Worm (Caenorhabditis elegans) whole organism, L4 larva: Measurements from ENCODE around the gene jamp-1.
A peak's percentile ranks its signal among the peaks of the same experiment; 100 is the strongest.

Source experiments
- D1046.2 ChIP-seq: fragments of 200-800 bp; sonication (Bioruptor generic); IDR thresholded peaks from 2 replicates; pipeline ENCODE4 v1.3.6; 2022; ENCODE audit warnings: missing genetic modification characterization, missing compliant biosample characterization
- F44E2.7 ChIP-seq: fragments of 200-800 bp; sonication (Bioruptor generic); IDR thresholded peaks from 2 replicates; pipeline ENCODE4 v2.1.2; 2022; ENCODE audit warnings: missing genetic modification characterization, missing compliant biosample characterization
- F49E8.2 ChIP-seq: sonication (generic microtip); optimal IDR thresholded peaks from 2 replicates; lab custom pipeline; 2016; ENCODE audit warnings: missing compliant biosample characterization, mild to moderate bottlenecking, missing genetic modification characterization, borderline replicate concordance
- R02D3.7 ChIP-seq: fragments of 150-350 bp; sonication (generic microtip); optimal IDR thresholded peaks from 3 replicates; lab custom pipeline; 2014; ENCODE audit warnings: missing biosample characterization, missing genetic modification characterization
- T20F7.1 ChIP-seq: fragments of 200-800 bp; sonication (Bioruptor generic); optimal IDR thresholded peaks from 2 replicates; lab custom pipeline; 2018; ENCODE audit warnings: mild to moderate bottlenecking, missing genetic modification characterization, missing compliant biosample characterization
- Y105C5A.15 ChIP-seq: fragments of 200-800 bp; sonication (Bioruptor generic); IDR thresholded peaks from 2 replicates; pipeline ENCODE4 v1.3.6; 2022; ENCODE audit warnings: missing genetic modification characterization, missing compliant biosample characterization
- Y48G9A.11 ChIP-seq: fragments of 200-800 bp; sonication (Bioruptor generic); IDR thresholded peaks from 2 replicates; pipeline ENCODE4 v1.3.6; 2022; ENCODE audit warnings: missing genetic modification reagents, missing genetic modification characterization, missing compliant biosample characterization
- ZK546.5 ChIP-seq, 2 experiments: sonication (generic microtip); optimal IDR thresholded peaks; 2 replicates each; lab custom pipeline; 2017; ENCODE audit warnings: missing biosample characterization in 2 of 2, missing genetic modification characterization in 2 of 2
- arid-1 ChIP-seq: fragments of 200-800 bp; sonication (Bioruptor generic); conservative IDR thresholded peaks from 2 replicates; pipeline ENCODE4 v1.3.6; 2022; ENCODE audit warnings: missing genetic modification reagents, missing genetic modification characterization, missing compliant biosample characterization
- ceh-20 ChIP-seq: fragments of 200-800 bp; sonication (Bioruptor generic); IDR thresholded peaks from 2 replicates; pipeline ENCODE4 v1.3.6; 2022; ENCODE audit warnings: missing genetic modification reagents, missing genetic modification characterization, missing compliant biosample characterization
- ceh-28 ChIP-seq: fragments of 150-350 bp; optimal IDR thresholded peaks from 2 replicates; lab custom pipeline; 2014; ENCODE audit warnings: missing biosample characterization, missing genetic modification reagents, missing genetic modification characterization
- ceh-44 ChIP-seq: fragments of 200-800 bp; sonication (Bioruptor generic); IDR thresholded peaks from 2 replicates; pipeline ENCODE4 v1.3.6; 2022; ENCODE audit warnings: missing genetic modification reagents, missing genetic modification characterization, missing compliant biosample characterization
- ceh-62 ChIP-seq: sonication (generic microtip); optimal IDR thresholded peaks from 2 replicates; lab custom pipeline; 2017; ENCODE audit warnings: missing biosample characterization, missing genetic modification characterization
- cey-2 ChIP-seq: sonication (generic microtip); optimal IDR thresholded peaks from 3 replicates; lab custom pipeline; 2017; ENCODE audit warnings: missing genetic modification characterization, mild to moderate bottlenecking, missing compliant biosample characterization, antibody characterized with exemption, borderline replicate concordance; ENCODE audit not compliant: insufficient read depth
- ctbp-1 ChIP-seq: fragments of 200-800 bp; sonication (Bioruptor generic); IDR thresholded peaks from 2 replicates; pipeline ENCODE4 v1.3.6; 2022; ENCODE audit warnings: missing genetic modification reagents, missing genetic modification characterization, missing compliant biosample characterization
- daf-19 ChIP-seq: fragments of 200-800 bp; sonication (Bioruptor generic); conservative IDR thresholded peaks from 2 replicates; pipeline ENCODE4 v1.3.6; 2022; ENCODE audit warnings: missing genetic modification characterization, missing compliant biosample characterization
- dmd-6 ChIP-seq: fragments of 200-800 bp; sonication (Bioruptor generic); IDR thresholded peaks from 2 replicates; pipeline ENCODE4 v1.3.6; 2022; ENCODE audit warnings: missing genetic modification reagents, missing genetic modification characterization, missing compliant biosample characterization
- dmd-8 ChIP-seq: fragments of 200-800 bp; sonication (Bioruptor generic); IDR thresholded peaks from 2 replicates; pipeline ENCODE4 v1.3.6; 2022; ENCODE audit warnings: missing genetic modification characterization, missing compliant biosample characterization
- dmd-9 ChIP-seq: fragments of 200-800 bp; sonication (Bioruptor generic); IDR thresholded peaks from 2 replicates; pipeline ENCODE4 v1.3.6; 2022; ENCODE audit warnings: missing genetic modification reagents, missing genetic modification characterization, missing compliant biosample characterization
- dpl-1 ChIP-seq: fragments of 150-350 bp; optimal IDR thresholded peaks from 2 replicates; lab custom pipeline; 2014; ENCODE audit warnings: missing biosample characterization, missing genetic modification reagents, missing genetic modification characterization
- dve-1 ChIP-seq: sonication (generic microtip); optimal IDR thresholded peaks from 2 replicates; lab custom pipeline; 2017; ENCODE audit warnings: antibody characterized with exemption, mild to moderate bottlenecking, missing genetic modification characterization, missing compliant biosample characterization; ENCODE audit not compliant: insufficient read depth
- egl-43 ChIP-seq: fragments of 200-800 bp; sonication (Bioruptor generic); IDR thresholded peaks from 2 replicates; pipeline ENCODE4 v1.3.6; 2022; ENCODE audit warnings: missing genetic modification reagents, missing genetic modification characterization, missing compliant biosample characterization
- fkh-10 ChIP-seq: fragments of 150-350 bp; optimal IDR thresholded peaks from 2 replicates; lab custom pipeline; 2014; ENCODE audit warnings: missing biosample characterization, missing genetic modification reagents, missing genetic modification characterization
- hif-1 ChIP-seq, 2 experiments: sonication (generic microtip); optimal IDR thresholded peaks; 2 replicates each; lab custom pipeline; 2016 to 2017; ENCODE audit warnings: missing compliant biosample characterization in 2 of 2, missing genetic modification characterization in 2 of 2, missing genetic modification reagents in 2 of 2, missing genotype in 2 of 2, mild to moderate bottlenecking in 1 of 2
- hlh-11 ChIP-seq: fragments of 200-800 bp; sonication (Bioruptor generic); optimal IDR thresholded peaks from 2 replicates; lab custom pipeline; 2018; ENCODE audit warnings: mild to moderate bottlenecking, missing genetic modification characterization, missing compliant biosample characterization
- lim-7 ChIP-seq: fragments of 200-800 bp; sonication (Bioruptor generic); IDR thresholded peaks from 2 replicates; pipeline ENCODE4 v1.3.6; 2022; ENCODE audit warnings: missing genetic modification characterization, missing compliant biosample characterization
- lin-13 ChIP-seq: fragments of 150-350 bp; optimal IDR thresholded peaks from 2 replicates; lab custom pipeline; 2014; ENCODE audit warnings: missing biosample characterization, missing genetic modification reagents, missing genetic modification characterization
- lin-38 ChIP-seq: fragments of 200-800 bp; sonication (Bioruptor generic); IDR thresholded peaks from 2 replicates; pipeline ENCODE4 v1.3.6; 2022; ENCODE audit warnings: missing genetic modification reagents, missing genetic modification characterization, missing compliant biosample characterization
- lsy-2 ChIP-seq, 2 experiments: fragments of 150-350 bp in 1 of 2; sonication (generic microtip) in 1 of 2; optimal IDR thresholded peaks; 2 replicates each; lab custom pipeline; 2014 to 2017; ENCODE audit warnings: missing biosample characterization in 2 of 2, missing genetic modification characterization in 2 of 2
- madf-5 ChIP-seq, 2 experiments: fragments of 200-800 bp; sonication (Bioruptor generic); IDR thresholded peaks; 2 replicates each; pipeline ENCODE4 v1.3.6; 2022; ENCODE audit warnings: missing compliant biosample characterization in 2 of 2, missing genetic modification characterization in 2 of 2
- madf-9 ChIP-seq: fragments of 200-800 bp; sonication (Bioruptor generic); conservative IDR thresholded peaks from 2 replicates; pipeline ENCODE4 v1.3.6; 2022; ENCODE audit warnings: missing genetic modification reagents, missing genetic modification characterization, missing compliant biosample characterization
- mes-2 ChIP-seq: sonication (generic microtip); optimal IDR thresholded peaks from 2 replicates; lab custom pipeline; 2016; ENCODE audit warnings: missing genotype, mild to moderate bottlenecking, missing genetic modification characterization, missing compliant biosample characterization; ENCODE audit not compliant: poor library complexity, severe bottlenecking
- nhr-237 ChIP-seq: sonication (generic microtip); optimal IDR thresholded peaks from 2 replicates; lab custom pipeline; 2017; ENCODE audit warnings: missing biosample characterization, missing genetic modification characterization
- nhr-76 ChIP-seq: fragments of 150-350 bp; optimal IDR thresholded peaks from 2 replicates; lab custom pipeline; 2014; ENCODE audit warnings: missing biosample characterization, missing genetic modification characterization
- nhr-77 ChIP-seq: fragments of 150-350 bp; optimal IDR thresholded peaks from 2 replicates; lab custom pipeline; 2014; ENCODE audit warnings: missing biosample characterization, missing genetic modification characterization
- pha-4 ChIP-seq, 2 experiments: fragments of 150-350 bp in 1 of 2; fragments of 200-800 bp in 1 of 2; sonication (Bioruptor generic) in 1 of 2; IDR thresholded peaks in 1 of 2; optimal IDR thresholded peaks in 1 of 2; 2 replicates each; pipeline versions ENCODE4 v1.3.6 to Lab custom; 2014 to 2022; ENCODE audit warnings: missing genetic modification characterization in 2 of 2, missing genetic modification reagents in 2 of 2, missing biosample characterization in 1 of 2, missing compliant biosample characterization in 1 of 2
- skn-1 ChIP-seq: fragments of 150-350 bp; optimal IDR thresholded peaks from 2 replicates; lab custom pipeline; 2014; ENCODE audit warnings: missing biosample characterization, missing genetic modification characterization
- snpc-4 ChIP-seq: fragments of 150-350 bp; optimal IDR thresholded peaks from 2 replicates; lab custom pipeline; 2014; ENCODE audit warnings: missing biosample characterization, missing genetic modification characterization
- spr-1 ChIP-seq: sonication (generic microtip); optimal IDR thresholded peaks from 2 replicates; lab custom pipeline; 2016; ENCODE audit warnings: mild to moderate bottlenecking, missing genetic modification characterization, missing compliant biosample characterization
- spr-3 ChIP-seq: fragments of 200-800 bp; sonication (Bioruptor generic); optimal IDR thresholded peaks from 2 replicates; lab custom pipeline; 2018; ENCODE audit warnings: mild to moderate bottlenecking, missing genetic modification characterization, missing compliant biosample characterization
- tra-1 ChIP-seq: fragments of 200-800 bp; sonication (Bioruptor generic); IDR thresholded peaks from 2 replicates; pipeline ENCODE4 v1.3.6; 2022; ENCODE audit warnings: missing genetic modification reagents, missing genetic modification characterization, missing compliant biosample characterization
- unc-62 ChIP-seq, 3 experiments: fragments of 150-350 bp in 1 of 3; sonication (generic microtip); optimal IDR thresholded peaks in 2 of 3; peaks in 1 of 3; 1 replicate in 1 of 3; 2 replicates in 2 of 3; lab custom pipeline; 2014 to 2017; ENCODE audit warnings: missing biosample characterization in 3 of 3, missing genetic modification characterization in 3 of 3, missing genetic modification reagents in 3 of 3, missing genotype in 1 of 3
- vab-7 ChIP-seq: fragments of 200-800 bp; sonication (Bioruptor generic); IDR thresholded peaks from 2 replicates; pipeline ENCODE4 v1.3.6; 2022; ENCODE audit warnings: missing genetic modification reagents, missing genetic modification characterization, missing compliant biosample characterization
- zfp-2 ChIP-seq: sonication (generic microtip); optimal IDR thresholded peaks from 2 replicates; lab custom pipeline; 2016; ENCODE audit warnings: mild to moderate bottlenecking, missing genetic modification characterization, missing compliant biosample characterization
- zip-11 ChIP-seq: fragments of 200-800 bp; sonication (Bioruptor generic); IDR thresholded peaks from 2 replicates; pipeline ENCODE4 v1.3.6; 2022; ENCODE audit warnings: missing genetic modification characterization, missing compliant biosample characterization
- zip-2 ChIP-seq: fragments of 150-350 bp; optimal IDR thresholded peaks from 2 replicates; lab custom pipeline; 2014; ENCODE audit warnings: missing biosample characterization, missing genetic modification characterization
- ztf-7 ChIP-seq: fragments of 150-350 bp; optimal IDR thresholded peaks from 2 replicates; lab custom pipeline; 2014; ENCODE audit warnings: missing biosample characterization, missing genetic modification characterization

The jamp-1 gene

ce11 chrV:6043275-6044271 lies 7.5 kb downstream of the jamp-1 start, which contains the start of gene cpi-2 (continued):
- no peak for TF ChIP-seq egl-43 (GFP tag; lab: Robert Waterston, UW)
- peak; percentile 67 for TF ChIP-seq ceh-28 (tag; lab: Kevin White, UChicago)
- TF ChIP-seq hlh-11 (tag; lab: Kevin White, UChicago): peak; percentile 72
- no peak for TF ChIP-seq ZK546.5 (tag; optimal IDR thresholded peaks at IDR 0.05; lab: Kevin White, UChicago)
- peak; percentile 80 for TF ChIP-seq dpl-1 (GFP tag; lab: Kevin White, UChicago)
- TF ChIP-seq D1046.2 (GFP tag; lab: Robert Waterston, UW): no peak
- no peak for TF ChIP-seq snpc-4 (tag; lab: Kevin White, UChicago)
- no peak for TF ChIP-seq dmd-8
- peak; percentile 47 for TF ChIP-seq dmd-6 (GFP tag; lab: Robert Waterston, UW)
- TF ChIP-seq F49E8.2: no peak
- no peak for TF ChIP-seq pha-4 (GFP tag; IDR thresholded peaks at IDR 0.05; lab: Robert Waterston, UW)
- TF ChIP-seq pha-4 (tag; optimal IDR thresholded peaks at IDR 0.05; lab: Kevin White, UChicago): peak; percentile 67
- no peak for TF ChIP-seq ceh-62
- TF ChIP-seq skn-1 (tag; lab: Kevin White, UChicago): no peak
- peak in 1 of 2 experiments; percentile 49 for TF ChIP-seq lsy-2 (tag; optimal IDR thresholded peaks at IDR 0.05; lab: Kevin White, UChicago)
- no peak for TF ChIP-seq Y48G9A.11 (GFP tag; lab: Robert Waterston, UW)
- no peak for TF ChIP-seq fkh-10
- TF ChIP-seq lin-13: no peak
- peak; percentile 36 for TF ChIP-seq ztf-7
- no peak for TF ChIP-seq tra-1
- no peak for TF ChIP-seq vab-7 (GFP tag; lab: Robert Waterston, UW)
- TF ChIP-seq zfp-2: no peak
- TF ChIP-seq madf-9 (GFP tag; lab: Robert Waterston, UW): no peak
- no peak for TF ChIP-seq lin-38 (GFP tag; lab: Robert Waterston, UW)
- no peak for TF ChIP-seq ctbp-1 (GFP tag; lab: Robert Waterston, UW)
- no peak for TF ChIP-seq lim-7 (GFP tag; lab: Robert Waterston, UW)
- TF ChIP-seq unc-62 (GFP tag; optimal IDR thresholded peaks at IDR 0.05 in 1 of 2; lab: Kevin White, UChicago): peak in 1 of 2 experiments; percentile 78
- no peak for TF ChIP-seq unc-62 (tag; optimal IDR thresholded peaks at IDR 0.05; lab: Kevin White, UChicago)
- TF ChIP-seq Y105C5A.15 (GFP tag; lab: Robert Waterston, UW): no peak
- TF ChIP-seq dmd-9 (GFP tag; lab: Robert Waterston, UW): no peak
- TF ChIP-seq dve-1: peak; percentile 77
- TF ChIP-seq nhr-77 (tag; lab: Kevin White, UChicago): no peak
- no peak for TF ChIP-seq arid-1 (GFP tag; lab: Robert Waterston, UW)
- no peak for TF ChIP-seq zip-2 (tag; lab: Kevin White, UChicago)
- no peak for TF ChIP-seq cey-2
- no peak for TF ChIP-seq nhr-76 (tag; lab: Kevin White, UChicago)
- TF ChIP-seq madf-5 (GFP tag; IDR thresholded peaks at IDR 0.05; lab: Robert Waterston, UW): no peak
- TF ChIP-seq mes-2 (tag; lab: Kevin White, UChicago): peak; percentile 54
- no peak for TF ChIP-seq ceh-20 (GFP tag; lab: Robert Waterston, UW)
- TF ChIP-seq spr-1: no peak
- TF ChIP-seq ceh-44: no peak
- TF ChIP-seq nhr-237: no peak
- no peak for TF ChIP-seq R02D3.7
- TF ChIP-seq T20F7.1: no peak
- no peak for TF ChIP-seq daf-19
- no peak for TF ChIP-seq zip-11 (GFP tag; lab: Robert Waterston, UW)
- no peak for TF ChIP-seq F44E2.7 (GFP tag; lab: Robert Waterston, UW)
- TF ChIP-seq spr-3: no peak
- TF ChIP-seq hif-1 (tag; optimal IDR thresholded peaks at IDR 0.05; lab: Kevin White, UChicago): peak in 1 of 2 experiments; percentile 24
